Worm (Caenorhabditis elegans) whole organism, mixed stage, embryonic: ENCODE data around the gene alh-11.

Experiments
- M03D4.4 ChIP-seq: sonication (generic microtip); optimal IDR thresholded peaks from 2 replicates; lab custom pipeline; 2017; ENCODE audit warnings: mild to moderate bottlenecking, missing genetic modification characterization, missing compliant biosample characterization
- bed-3 ChIP-seq: fragments of 200-800 bp; sonication (Bioruptor generic); optimal IDR thresholded peaks from 3 replicates; lab custom pipeline; 2018; ENCODE audit warnings: mild to moderate bottlenecking, missing genetic modification characterization, moderate library complexity, missing compliant biosample characterization
- blmp-1 ChIP-seq: fragments of 150-350 bp; optimal IDR thresholded peaks from 2 replicates; lab custom pipeline; 2014; ENCODE audit warnings: missing biosample characterization, missing genetic modification characterization
- ceh-39 ChIP-seq: fragments of 150-350 bp; optimal IDR thresholded peaks from 2 replicates; lab custom pipeline; 2014; ENCODE audit warnings: missing biosample characterization, missing genetic modification characterization
- ceh-43 ChIP-seq: fragments of 200-800 bp; sonication (Bioruptor generic); optimal IDR thresholded peaks from 2 replicates; lab custom pipeline; 2018; ENCODE audit warnings: mild to moderate bottlenecking, missing genetic modification characterization, moderate library complexity, missing compliant biosample characterization
- ceh-83 ChIP-seq: fragments of 200-800 bp; sonication (Bioruptor generic); optimal IDR thresholded peaks from 2 replicates; lab custom pipeline; 2018; ENCODE audit warnings: mild to moderate bottlenecking, missing genetic modification characterization, missing compliant biosample characterization
- ces-1 ChIP-seq: fragments of 150-350 bp; optimal IDR thresholded peaks from 2 replicates; lab custom pipeline; 2014; ENCODE audit warnings: missing biosample characterization, missing genetic modification reagents, missing genetic modification characterization
- cnd-1 ChIP-seq: fragments of 200-800 bp; sonication (Bioruptor generic); optimal IDR thresholded peaks from 2 replicates; lab custom pipeline; 2018; ENCODE audit warnings: mild to moderate bottlenecking, missing genetic modification characterization, missing compliant biosample characterization
- drap-1 ChIP-seq: fragments of 200-800 bp; sonication (Bioruptor generic); optimal IDR thresholded peaks from 3 replicates; lab custom pipeline; 2018; ENCODE audit warnings: mild to moderate bottlenecking, missing genetic modification characterization, missing compliant biosample characterization
- elt-1 ChIP-seq: sonication (generic microtip); optimal IDR thresholded peaks from 2 replicates; lab custom pipeline; 2017; ENCODE audit warnings: missing genetic modification characterization, mild to moderate bottlenecking, missing compliant biosample characterization, antibody characterized with exemption, moderate library complexity, borderline replicate concordance; ENCODE audit not compliant: insufficient read depth
- flh-1 ChIP-seq: fragments of 200-800 bp; sonication (Bioruptor generic); optimal IDR thresholded peaks from 2 replicates; lab custom pipeline; 2018; ENCODE audit warnings: mild to moderate bottlenecking, missing genetic modification characterization, moderate library complexity, missing compliant biosample characterization
- hlh-1 ChIP-seq: fragments of 150-350 bp; optimal IDR thresholded peaks from 2 replicates; lab custom pipeline; 2014; ENCODE audit warnings: missing biosample characterization, missing genetic modification reagents, missing genetic modification characterization
- lin-32 ChIP-seq: fragments of 200-800 bp; sonication (Bioruptor generic); optimal IDR thresholded peaks from 2 replicates; lab custom pipeline; 2018; ENCODE audit warnings: mild to moderate bottlenecking, missing genetic modification characterization, missing compliant biosample characterization
- lsy-2 ChIP-seq: fragments of 150-350 bp; optimal IDR thresholded peaks from 2 replicates; lab custom pipeline; 2014; ENCODE audit warnings: missing biosample characterization, missing genetic modification characterization
- mep-1 ChIP-seq: fragments of 150-350 bp; optimal IDR thresholded peaks from 2 replicates; lab custom pipeline; 2017; ENCODE audit warnings: missing biosample characterization, missing genetic modification reagents, missing genetic modification characterization, inconsistent platforms
- mls-2 ChIP-seq: sonication (generic microtip); optimal IDR thresholded peaks from 2 replicates; lab custom pipeline; 2016; ENCODE audit warnings: mild to moderate bottlenecking, missing genetic modification characterization, moderate library complexity, missing compliant biosample characterization
- nhr-12 ChIP-seq: fragments of 150-350 bp; optimal IDR thresholded peaks from 2 replicates; lab custom pipeline; 2014; ENCODE audit warnings: missing biosample characterization, missing genetic modification characterization
- nhr-2 ChIP-seq: fragments of 150-350 bp; optimal IDR thresholded peaks from 2 replicates; lab custom pipeline; 2014; ENCODE audit warnings: missing biosample characterization, missing genetic modification characterization
- nhr-237 ChIP-seq: fragments of 150-350 bp; optimal IDR thresholded peaks from 2 replicates; lab custom pipeline; 2014; ENCODE audit warnings: missing biosample characterization, missing genetic modification characterization
- nhr-28 ChIP-seq: fragments of 150-350 bp; optimal IDR thresholded peaks from 2 replicates; lab custom pipeline; 2014; ENCODE audit warnings: missing biosample characterization, missing genetic modification characterization
- nhr-76 ChIP-seq: sonication (generic microtip); optimal IDR thresholded peaks from 2 replicates; lab custom pipeline; 2017; ENCODE audit warnings: missing biosample characterization, missing genetic modification characterization
- pha-4 ChIP-seq: fragments of 150-350 bp; optimal IDR thresholded peaks from 2 replicates; lab custom pipeline; 2018; ENCODE audit warnings: missing biosample characterization, missing genetic modification reagents, missing genetic modification characterization
- sem-2 ChIP-seq: fragments of 200-800 bp; sonication (Bioruptor generic); optimal IDR thresholded peaks from 2 replicates; lab custom pipeline; 2018; ENCODE audit warnings: mild to moderate bottlenecking, missing genetic modification characterization, missing compliant biosample characterization
- unc-120 ChIP-seq: sonication (generic microtip); optimal IDR thresholded peaks from 2 replicates; lab custom pipeline; 2017; ENCODE audit warnings: missing genetic modification characterization, missing compliant biosample characterization; ENCODE audit not compliant: poor library complexity, severe bottlenecking
- unc-39 ChIP-seq: fragments of 150-350 bp; optimal IDR thresholded peaks from 2 replicates; lab custom pipeline; 2014; ENCODE audit warnings: missing biosample characterization, missing genetic modification characterization
- unc-62 ChIP-seq: fragments of 150-350 bp; optimal IDR thresholded peaks from 2 replicates; lab custom pipeline; 2014; ENCODE audit warnings: missing biosample characterization, missing genetic modification reagents, missing genetic modification characterization
- zip-8 ChIP-seq: fragments of 150-350 bp; optimal IDR thresholded peaks from 2 replicates; lab custom pipeline; 2014; ENCODE audit warnings: missing biosample characterization, missing genetic modification characterization
- ztf-11 ChIP-seq: fragments of 150-350 bp; optimal IDR thresholded peaks from 2 replicates; lab custom pipeline; 2014; ENCODE audit warnings: missing biosample characterization, missing genetic modification characterization

Gene alh-11

ce11 chrIII:815845-816244, 37.2 kb upstream of the alh-11 start, which contains the start of gene dac-1:
Gene dac-1, plus strand, starts transcription at chrIII:816145.
- TF ChIP-seq lsy-2 (no peak), zip-8 (tag; lab: Kevin White, UChicago) (no peak), sem-2 (GFP tag; lab: Kevin White, UChicago) (no peak), nhr-12 (tag; lab: Kevin White, UChicago) (no peak), mep-1 (tag; lab: Kevin White, UChicago) (no peak), nhr-2 (tag; lab: Kevin White, UChicago) (no peak), unc-39 (no peak), unc-120 (no peak), pha-4 (no peak), flh-1 (GFP tag; lab: Kevin White, UChicago) (no peak), mls-2 (tag; lab: Kevin White, UChicago) (no peak), cnd-1 (tag; lab: Kevin White, UChicago) (no peak)

- no peak for TF ChIP-seq drap-1 (GFP tag; lab: Kevin White, UChicago)
- TF ChIP-seq blmp-1 (tag; lab: Kevin White, UChicago): no peak
- no peak for TF ChIP-seq lin-32 (GFP tag; lab: Kevin White, UChicago)
These were observed 32.9 kb upstream of the alh-11 start, which contains the start of gene daf-7 for ce11 chrIII:811544-811943. Gene daf-7, plus strand, starts transcription at chrIII:811844.

- no peak for TF ChIP-seq ceh-43 (GFP tag; lab: Kevin White, UChicago)
- TF ChIP-seq mls-2 (tag; lab: Kevin White, UChicago): no peak
These were observed 23.4 kb upstream of the alh-11 start for ce11 chrIII:802041-802440.

ce11 chrIII:797507-797906, 18.8 kb upstream of the alh-11 start:
- TF ChIP-seq mls-2 (tag; lab: Kevin White, UChicago): no peak
- TF ChIP-seq nhr-237: no peak
- TF ChIP-seq unc-39: no peak
- TF ChIP-seq ceh-83 (GFP tag; lab: Kevin White, UChicago): no peak
- TF ChIP-seq unc-62 (GFP tag; lab: Kevin White, UChicago): no peak
- TF ChIP-seq bed-3 (GFP tag; lab: Kevin White, UChicago): no peak
- TF ChIP-seq ceh-43 (GFP tag; lab: Kevin White, UChicago): no peak
- TF ChIP-seq M03D4.4: no peak
- TF ChIP-seq sem-2 (GFP tag; lab: Kevin White, UChicago): no peak
- no peak for TF ChIP-seq nhr-12 (tag; lab: Kevin White, UChicago)
- no peak for TF ChIP-seq hlh-1 (tag; lab: Kevin White, UChicago)
- TF ChIP-seq ces-1: no peak
- TF ChIP-seq zip-8 (tag; lab: Kevin White, UChicago): no peak
- no peak for TF ChIP-seq lin-32 (GFP tag; lab: Kevin White, UChicago)
- TF ChIP-seq nhr-28 (tag; lab: Kevin White, UChicago): no peak
- TF ChIP-seq ztf-11 (tag; lab: Kevin White, UChicago): no peak
- no peak for TF ChIP-seq ceh-39 (tag; lab: Kevin White, UChicago)
- TF ChIP-seq nhr-76: no peak
- TF ChIP-seq unc-120: no peak

ce11 chrIII:794984-795596, 16.4 kb upstream of the alh-11 start, which contains the start of gene trpp-11:
Gene trpp-11, plus strand, starts transcription at chrIII:795136.
- TF ChIP-seq nhr-28 (tag; lab: Kevin White, UChicago) (no peak), nhr-2 (tag; lab: Kevin White, UChicago) (no peak), mep-1 (tag; lab: Kevin White, UChicago) (no peak), ceh-83 (GFP tag; lab: Kevin White, UChicago) (no peak), hlh-1 (tag; lab: Kevin White, UChicago) (no peak)
- TF ChIP-seq, all 35 proteins: peak for 0

ce11 chrIII:794000-794399, 15.3 kb upstream of the alh-11 start, which contains the start of gene rps-29:
Gene rps-29, plus strand, starts transcription at chrIII:794300.
- no peak for TF ChIP-seq elt-1 (tag; lab: Kevin White, UChicago)
- no peak for TF ChIP-seq ceh-39 (tag; lab: Kevin White, UChicago)
